Worm (Caenorhabditis elegans) whole organism, mixed stage, embryonic: Measurements from ENCODE around the gene pax-2.

Source experiments
- blmp-1 ChIP-seq: fragments of 150-350 bp; optimal IDR thresholded peaks from 2 replicates; lab custom pipeline; 2014; ENCODE audit warnings: missing biosample characterization, missing genetic modification characterization
- elt-1 ChIP-seq: sonication (generic microtip); optimal IDR thresholded peaks from 2 replicates; lab custom pipeline; 2017; ENCODE audit warnings: missing genetic modification characterization, mild to moderate bottlenecking, missing compliant biosample characterization, antibody characterized with exemption, moderate library complexity, borderline replicate concordance; ENCODE audit not compliant: insufficient read depth
- ham-2 ChIP-seq: fragments of 200-800 bp; sonication (Bioruptor generic); optimal IDR thresholded peaks from 2 replicates; lab custom pipeline; 2018; ENCODE audit warnings: mild to moderate bottlenecking, missing genetic modification characterization, missing compliant biosample characterization
- lin-13 ChIP-seq: fragments of 150-350 bp; optimal IDR thresholded peaks from 2 replicates; lab custom pipeline; 2014; ENCODE audit warnings: missing biosample characterization, missing genetic modification characterization
- mep-1 ChIP-seq: fragments of 150-350 bp; optimal IDR thresholded peaks from 2 replicates; lab custom pipeline; 2017; ENCODE audit warnings: missing biosample characterization, missing genetic modification reagents, missing genetic modification characterization, inconsistent platforms
- mls-2 ChIP-seq: sonication (generic microtip); optimal IDR thresholded peaks from 2 replicates; lab custom pipeline; 2016; ENCODE audit warnings: mild to moderate bottlenecking, missing genetic modification characterization, moderate library complexity, missing compliant biosample characterization
- pha-4 ChIP-seq: fragments of 150-350 bp; optimal IDR thresholded peaks from 2 replicates; lab custom pipeline; 2018; ENCODE audit warnings: missing biosample characterization, missing genetic modification reagents, missing genetic modification characterization
- sptf-1 ChIP-seq: sonication (generic microtip); optimal IDR thresholded peaks from 2 replicates; lab custom pipeline; 2017; ENCODE audit warnings: mild to moderate bottlenecking, missing genetic modification characterization, moderate library complexity, missing compliant biosample characterization
- unc-39 ChIP-seq: fragments of 150-350 bp; optimal IDR thresholded peaks from 2 replicates; lab custom pipeline; 2014; ENCODE audit warnings: missing biosample characterization, missing genetic modification characterization

- TF ChIP-seq mep-1 (no peak), unc-39 (tag; lab: Kevin White, UChicago) (no peak), ham-2 (GFP tag; lab: Kevin White, UChicago) (no peak), lin-13 (no peak), blmp-1 (tag; lab: Kevin White, UChicago) (no peak), mls-2 (no peak), pha-4 (no peak), elt-1 (tag; lab: Kevin White, UChicago) (no peak), sptf-1 (no peak)
Observed at ce11 chrIV:4212733-4213132, 8.6 kb upstream of the pax-2 start.
